Worm (Caenorhabditis elegans) whole organism, early embryonic: Measurements from ENCODE around the gene nlp-36.

Source experiments
- B0310.2 ChIP-seq: sonication (generic microtip); optimal IDR thresholded peaks from 2 replicates; lab custom pipeline; 2016; ENCODE audit warnings: mild to moderate bottlenecking, missing genetic modification characterization, missing compliant biosample characterization
- F13C5.2 ChIP-seq: sonication (generic microtip); optimal IDR thresholded peaks from 2 replicates; lab custom pipeline; 2017; ENCODE audit warnings: mild to moderate bottlenecking, missing genetic modification characterization, inconsistent platforms, missing compliant biosample characterization
- aly-1 ChIP-seq: sonication (generic microtip); optimal IDR thresholded peaks from 2 replicates; lab custom pipeline; 2016; ENCODE audit warnings: missing genetic modification characterization, missing compliant biosample characterization
- ama-1 ChIP-seq: fragments of 150-350 bp; optimal IDR thresholded peaks from 2 replicates; lab custom pipeline; 2014
- ceh-13 ChIP-seq: fragments of 200-800 bp; sonication (Bioruptor generic); optimal IDR thresholded peaks from 2 replicates; lab custom pipeline; 2018; ENCODE audit warnings: mild to moderate bottlenecking, missing genetic modification characterization, missing compliant biosample characterization
- ceh-36 ChIP-seq: sonication (generic microtip); optimal IDR thresholded peaks from 2 replicates; lab custom pipeline; 2016; ENCODE audit warnings: missing genetic modification characterization, inconsistent platforms, missing compliant biosample characterization
- ets-7 ChIP-seq: sonication (generic microtip); optimal IDR thresholded peaks from 2 replicates; lab custom pipeline; 2016; ENCODE audit warnings: missing genotype, missing genetic modification characterization, missing compliant biosample characterization
- flt-1 ChIP-seq: fragments of 200-800 bp; sonication (Bioruptor generic); IDR thresholded peaks from 2 replicates; pipeline ENCODE4 v1.3.6; 2022; ENCODE audit warnings: missing genetic modification characterization, missing compliant biosample characterization
- hmbx-1 ChIP-seq: sonication (generic microtip); optimal IDR thresholded peaks from 2 replicates; lab custom pipeline; 2016; ENCODE audit warnings: mild to moderate bottlenecking, missing genetic modification characterization, missing compliant biosample characterization
- hmg-4 ChIP-seq: fragments of 200-800 bp; sonication (Bioruptor generic); optimal IDR thresholded peaks from 2 replicates; lab custom pipeline; 2018; ENCODE audit warnings: mild to moderate bottlenecking, missing genetic modification characterization, missing compliant biosample characterization
- hnd-1 ChIP-seq: sonication (generic microtip); optimal IDR thresholded peaks from 2 replicates; lab custom pipeline; 2016; ENCODE audit warnings: missing genetic modification characterization, missing compliant biosample characterization
- pes-1 ChIP-seq: fragments of 200-800 bp; sonication (Bioruptor generic); IDR thresholded peaks from 2 replicates; pipeline ENCODE4 v1.3.6; 2022; ENCODE audit warnings: missing genetic modification reagents, missing genetic modification characterization, missing compliant biosample characterization
- scrt-1 ChIP-seq: fragments of 200-800 bp; sonication (Bioruptor generic); IDR thresholded peaks from 2 replicates; pipeline ENCODE4 v1.3.6; 2022; ENCODE audit warnings: missing genetic modification characterization, missing compliant biosample characterization
- sea-1 ChIP-seq: fragments of 200-800 bp; sonication (Bioruptor generic); conservative IDR thresholded peaks from 2 replicates; pipeline ENCODE4 v1.3.6; 2022; ENCODE audit warnings: missing genetic modification characterization, missing compliant biosample characterization
- tbx-11 ChIP-seq: fragments of 200-800 bp; sonication (Bioruptor generic); IDR thresholded peaks from 2 replicates; pipeline ENCODE4 v1.3.6; 2022; ENCODE audit warnings: missing genetic modification characterization, missing compliant biosample characterization
- tbx-37 ChIP-seq: fragments of 200-800 bp; sonication (Bioruptor generic); conservative IDR thresholded peaks from 2 replicates; pipeline ENCODE4 v1.3.6; 2022; ENCODE audit warnings: missing genetic modification reagents, missing genetic modification characterization, missing compliant biosample characterization
- tra-4 ChIP-seq: sonication (generic microtip); optimal IDR thresholded peaks from 2 replicates; lab custom pipeline; 2017; ENCODE audit warnings: missing genetic modification characterization, missing compliant biosample characterization

The nlp-36 gene

DNA sequence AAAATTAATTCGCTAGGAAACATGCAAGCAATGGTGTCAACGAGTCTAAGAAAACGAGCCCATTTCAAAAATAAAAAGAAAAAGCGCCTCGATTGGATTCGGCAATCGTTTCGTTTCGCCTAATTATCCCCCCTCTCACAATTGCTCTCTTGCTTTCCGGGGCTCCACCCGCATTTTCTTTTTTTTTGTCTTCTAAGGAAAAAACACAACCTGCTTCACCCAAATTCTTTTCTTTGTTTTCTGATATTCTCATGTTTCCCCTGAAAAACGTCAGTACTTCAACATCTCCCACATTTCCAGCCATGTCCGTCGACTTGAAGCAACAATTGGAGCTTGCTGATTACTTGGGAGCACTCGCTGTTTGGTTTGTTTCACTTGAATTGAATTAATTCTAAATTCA is at the start of gene nlp-36:
TSS of gene nlp-36 (plus strand) at position 301 of the 400 bp plus-strand sequence.
- TF ChIP-seq flt-1 (GFP tag; lab: Robert Waterston, UW) (no peak), sea-1 (no peak), hnd-1 (no peak), ama-1 (lab: Kevin White, UChicago) (no peak), aly-1 (tag; lab: Kevin White, UChicago) (no peak), ceh-36 (tag; lab: Kevin White, UChicago) (no peak), B0310.2 (no peak), F13C5.2 (tag; lab: Kevin White, UChicago) (no peak), scrt-1 (no peak), ceh-13 (GFP tag; lab: Kevin White, UChicago) (no peak), hmg-4 (GFP tag; lab: Kevin White, UChicago) (no peak), tbx-37 (no peak), pes-1 (GFP tag; lab: Robert Waterston, UW) (no peak), tra-4 (tag; lab: Kevin White, UChicago) (no peak), hmbx-1 (tag; lab: Kevin White, UChicago) (no peak), tbx-11 (no peak)

DNA sequence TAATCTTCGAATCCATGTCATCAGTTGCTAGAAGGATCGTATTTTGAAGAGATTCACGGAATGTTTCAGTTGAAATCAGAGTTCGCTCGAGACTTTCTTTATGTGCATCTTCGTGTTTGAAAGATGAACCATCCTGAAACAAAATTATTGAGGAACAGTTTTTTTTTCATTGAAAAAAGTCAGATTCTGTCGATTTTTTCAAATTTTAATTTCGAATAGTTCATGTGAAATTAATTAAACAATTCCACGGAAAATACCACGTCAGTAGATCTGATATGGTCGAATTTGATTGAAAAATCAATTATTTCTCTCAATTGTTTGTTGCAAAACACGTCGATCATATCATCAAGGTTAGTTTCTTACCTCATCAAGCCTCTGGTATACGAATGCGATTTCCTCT is 49.1 kb upstream of the nlp-36 start, which contains the start of gene F54C8.1:
TSS of gene F54C8.1 (plus strand) at position 301 of the 400 bp plus-strand sequence.
- TF ChIP-seq F13C5.2 (tag; lab: Kevin White, UChicago) (no peak), B0310.2 (no peak), aly-1 (tag; lab: Kevin White, UChicago) (no peak), pes-1 (GFP tag; lab: Robert Waterston, UW) (no peak), ceh-13 (GFP tag; lab: Kevin White, UChicago) (no peak), sea-1 (no peak), ceh-36 (tag; lab: Kevin White, UChicago) (no peak), scrt-1 (no peak), hmbx-1 (tag; lab: Kevin White, UChicago) (no peak), tbx-37 (no peak), ets-7 (no peak), tra-4 (tag; lab: Kevin White, UChicago) (no peak), tbx-11 (no peak), flt-1 (GFP tag; lab: Robert Waterston, UW) (no peak)

DNA sequence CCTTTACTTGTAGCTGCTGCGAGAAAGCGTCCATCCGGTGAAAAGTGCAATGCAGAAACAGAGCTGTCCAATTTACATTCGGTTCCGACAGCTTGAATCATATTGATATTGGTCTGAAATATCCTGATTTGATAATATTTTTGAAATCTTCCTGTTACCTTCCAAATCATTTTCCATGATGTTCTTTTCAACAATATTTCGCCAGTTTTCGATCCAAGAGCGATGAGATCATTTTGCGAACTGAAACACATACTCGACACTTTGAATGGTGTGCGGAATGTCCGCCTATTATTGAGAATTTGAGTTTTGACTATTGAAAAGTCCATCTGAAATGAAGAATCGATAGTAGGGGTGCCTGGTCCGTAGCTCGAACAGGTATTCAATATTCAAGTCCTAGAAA is 47.4 kb upstream of the nlp-36 start, which contains the start of gene emb-30:
TSS of gene emb-30 (minus strand) at position 328 of the 400 bp plus-strand sequence.
- TF ChIP-seq hmbx-1 (tag; lab: Kevin White, UChicago) = no peak
- no peak for TF ChIP-seq hnd-1
- TF ChIP-seq ceh-13 (GFP tag; lab: Kevin White, UChicago) = no peak
- TF ChIP-seq sea-1 = no peak
- TF ChIP-seq hmg-4 (GFP tag; lab: Kevin White, UChicago) = no peak
- no peak for TF ChIP-seq tbx-11
- no peak for TF ChIP-seq B0310.2
- no peak for TF ChIP-seq ceh-36 (tag; lab: Kevin White, UChicago)
- no peak for TF ChIP-seq ets-7
- no peak for TF ChIP-seq tbx-37
- no peak for TF ChIP-seq aly-1 (tag; lab: Kevin White, UChicago)
- TF ChIP-seq tra-4 (tag; lab: Kevin White, UChicago) = no peak
- no peak for TF ChIP-seq F13C5.2 (tag; lab: Kevin White, UChicago)
- TF ChIP-seq pes-1 (GFP tag; lab: Robert Waterston, UW) = no peak
- TF ChIP-seq flt-1 (GFP tag; lab: Robert Waterston, UW) = no peak
- TF ChIP-seq scrt-1 = no peak
- no peak for TF ChIP-seq ama-1 (lab: Kevin White, UChicago)

DNA sequence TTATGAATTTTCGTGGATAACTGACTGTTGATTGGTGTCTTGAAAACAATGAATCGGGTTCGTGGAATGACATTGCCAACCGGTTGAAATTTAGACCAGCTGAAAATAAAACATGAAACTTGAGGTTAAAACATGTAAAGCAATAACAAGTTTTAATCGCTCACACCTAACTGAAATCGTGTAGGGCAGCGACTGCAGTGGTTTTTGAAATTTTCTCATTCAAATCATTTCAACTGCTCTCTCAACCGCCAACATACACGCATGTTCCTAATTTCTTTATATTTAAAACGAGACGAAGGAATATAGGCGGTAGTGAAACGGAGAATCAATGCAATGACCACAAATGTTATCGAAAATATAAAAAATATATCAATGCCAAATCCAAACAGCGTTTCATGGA is 45.7 kb upstream of the nlp-36 start:
- TF ChIP-seq sea-1 = no peak
- no peak for TF ChIP-seq ama-1 (lab: Kevin White, UChicago)
- no peak for TF ChIP-seq hnd-1
- no peak for TF ChIP-seq hmg-4 (GFP tag; lab: Kevin White, UChicago)
- TF ChIP-seq ceh-36 (tag; lab: Kevin White, UChicago) = no peak
- TF ChIP-seq pes-1 (GFP tag; lab: Robert Waterston, UW) = no peak
- TF ChIP-seq flt-1 (GFP tag; lab: Robert Waterston, UW) = no peak
- TF ChIP-seq ets-7 = no peak
- TF ChIP-seq tra-4 (tag; lab: Kevin White, UChicago) = no peak
- TF ChIP-seq F13C5.2 (tag; lab: Kevin White, UChicago) = no peak
- TF ChIP-seq B0310.2 = no peak
- TF ChIP-seq scrt-1 = no peak
- no peak for TF ChIP-seq tbx-37

DNA sequence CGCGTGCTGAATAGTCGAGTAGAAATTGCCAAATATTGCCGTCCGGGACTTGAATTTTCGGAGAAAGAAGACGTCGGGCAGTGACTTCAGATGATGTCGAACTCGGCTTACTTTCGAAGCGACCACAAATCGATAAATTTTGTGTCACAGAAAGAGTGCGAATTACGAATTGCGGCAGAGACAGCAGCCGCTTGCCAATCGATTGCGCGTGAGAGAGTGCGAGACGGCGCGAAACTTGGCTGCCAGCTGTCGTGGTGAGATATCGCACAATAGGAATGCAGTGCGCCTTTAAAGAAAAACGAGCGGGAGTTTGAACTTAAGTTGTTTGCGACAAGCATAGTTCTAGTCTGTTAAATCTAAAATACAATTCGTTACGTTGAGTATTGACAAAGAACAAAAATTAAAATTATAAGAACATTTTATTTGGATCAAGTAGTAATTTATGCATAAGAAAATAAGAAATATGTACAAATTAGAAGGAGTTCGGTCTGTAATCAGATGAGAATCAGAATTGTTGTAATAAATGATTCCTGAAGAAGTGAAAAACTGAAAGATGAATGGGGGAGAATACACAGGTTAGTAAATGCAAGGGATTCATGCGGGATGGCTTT is 45.0 kb upstream of the nlp-36 start, which contains the start of gene pir-2:
TSS of gene pir-2 (minus strand) at position 218 of the 611 bp plus-strand sequence.
- TF ChIP-seq tbx-37 (no peak), scrt-1 (no peak), B0310.2 (peak; percentile 23), flt-1 (GFP tag; lab: Robert Waterston, UW) (no peak), ceh-36 (tag; lab: Kevin White, UChicago) (no peak), sea-1 (0 out of 2 replicates have a peak, but pooled peaks have one; percentile 39), hnd-1 (no peak), ama-1 (lab: Kevin White, UChicago) (no peak), tbx-11 (no peak), hmbx-1 (tag; lab: Kevin White, UChicago) (no peak), hmg-4 (GFP tag; lab: Kevin White, UChicago) (peak; percentile 46), pes-1 (GFP tag; lab: Robert Waterston, UW) (peak; percentile 27; the same call in 1 of the 2 replicates), ceh-13 (GFP tag; lab: Kevin White, UChicago) (no peak), F13C5.2 (tag; lab: Kevin White, UChicago) (no peak), tra-4 (tag; lab: Kevin White, UChicago) (no peak), aly-1 (tag; lab: Kevin White, UChicago) (no peak), ets-7 (no peak)

DNA sequence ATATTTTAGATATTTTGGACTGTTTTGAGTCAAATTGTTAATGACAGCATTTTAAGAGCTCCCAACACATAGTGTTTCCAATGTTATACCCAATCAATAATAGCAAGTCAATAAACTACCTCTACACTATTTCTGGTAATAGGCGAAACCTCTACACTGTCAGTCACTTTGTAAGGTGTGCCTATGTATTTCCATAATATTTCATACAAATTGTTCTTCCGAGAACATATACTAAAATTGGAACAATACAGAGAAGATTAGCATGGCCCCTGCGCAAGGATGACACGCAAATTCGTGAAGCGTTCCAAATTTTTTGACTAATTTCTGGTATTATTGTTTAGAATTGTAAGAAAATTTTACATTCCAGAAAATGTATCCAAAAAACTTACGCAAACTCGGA is 42.8 kb upstream of the nlp-36 start:
- peak; percentile 52; the same call in 1 of the 2 replicates for TF ChIP-seq pes-1 (GFP tag; lab: Robert Waterston, UW)

DNA sequence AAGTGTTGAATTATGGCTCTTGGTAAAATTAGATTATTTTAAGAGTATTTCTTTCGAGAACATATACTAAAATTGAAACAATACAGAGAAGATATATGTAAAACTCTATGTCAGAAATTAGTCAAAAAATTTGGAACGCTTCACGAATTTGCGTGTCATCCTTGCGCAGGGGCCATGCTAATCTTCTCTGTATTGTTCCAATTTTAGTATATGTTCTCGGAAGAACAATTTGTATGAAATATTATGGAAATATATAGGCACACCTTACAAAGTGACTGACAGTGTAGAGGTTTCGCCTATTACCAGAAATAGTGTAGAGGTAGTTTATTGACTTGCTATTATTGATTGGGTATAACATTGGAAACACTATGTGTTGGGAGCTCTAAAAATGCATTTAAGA is 40.9 kb upstream of the nlp-36 start:
- peak; percentile 65 for TF ChIP-seq pes-1 (GFP tag; lab: Robert Waterston, UW)
